Worm (Caenorhabditis elegans): ENCODE data around the gene C32D5.10.

- TF ChIP-seq him-1 (tag; optimal IDR thresholded peaks at IDR 0.05): no peak
- TF ChIP-seq W03F9.2 (tag; optimal IDR thresholded peaks at IDR 0.05): no peak
- no peak for TF ChIP-seq dao-5 (tag; optimal IDR thresholded peaks at IDR 0.05)
These were observed 14.9 kb upstream of the C32D5.10 start, which contains the start of gene ctsa-4.1 for ce11 chrII:6366696-6367095.
